Fruit fly (Drosophila melanogaster) whole organism, embryonic: ENCODE data around the gene mRpL12.

Experiments
- Abd-B ChIP-seq: fragments of 200-800 bp; sonication (Bioruptor generic); optimal IDR thresholded peaks from 2 replicates; lab custom pipeline; 2018; ENCODE audit warnings: missing biosample characterization, mild to moderate bottlenecking, missing genetic modification characterization, moderate library complexity
- BEAF-32 ChIP-seq: fragments of 200-800 bp; sonication (Bioruptor generic); optimal IDR thresholded peaks from 3 replicates; lab custom pipeline; 2017; ENCODE audit warnings: missing biosample characterization, missing genetic modification characterization, mild to moderate bottlenecking, moderate library complexity, missing genetic modification reagents
- C15 ChIP-seq: fragments of 200-800 bp; sonication (Bioruptor generic); IDR thresholded peaks from 3 replicates; pipeline ENCODE4 v1.3.6; 2022; ENCODE audit warnings: missing biosample characterization, missing genetic modification characterization
- CG11560 ChIP-seq: fragments of 200-800 bp; sonication (Bioruptor generic); IDR thresholded peaks from 3 replicates; pipeline ENCODE4 v1.3.6; 2022; ENCODE audit warnings: missing biosample characterization, missing genetic modification characterization
- CG13296 ChIP-seq: fragments of 200-800 bp; sonication (Bioruptor generic); optimal IDR thresholded peaks from 3 replicates; lab custom pipeline; 2018; ENCODE audit warnings: missing biosample characterization, mild to moderate bottlenecking, missing genetic modification characterization
- CG15479 ChIP-seq: fragments of 200-800 bp; sonication (Bioruptor generic); optimal IDR thresholded peaks from 3 replicates; lab custom pipeline; 2019; ENCODE audit warnings: missing biosample characterization, mild to moderate bottlenecking, missing genetic modification characterization, moderate library complexity
- CG16863 ChIP-seq: fragments of 200-800 bp; sonication (Bioruptor generic); optimal IDR thresholded peaks from 3 replicates; lab custom pipeline; 2016; ENCODE audit warnings: missing biosample characterization, missing genetic modification characterization
- CG18764 ChIP-seq: fragments of 200-800 bp; sonication (Bioruptor generic); optimal IDR thresholded peaks from 3 replicates; lab custom pipeline; 2016; ENCODE audit warnings: missing biosample characterization, missing genetic modification characterization
- CG2712 ChIP-seq: fragments of 200-800 bp; optimal IDR thresholded peaks from 3 replicates; lab custom pipeline; 2019; ENCODE audit warnings: missing biosample characterization, mild to moderate bottlenecking, missing genetic modification characterization, moderate library complexity
- CG33557 ChIP-seq: fragments of 200-800 bp; sonication (Bioruptor generic); optimal IDR thresholded peaks from 2 replicates; lab custom pipeline; 2019; ENCODE audit warnings: missing biosample characterization, mild to moderate bottlenecking, missing genetic modification characterization, moderate library complexity
- CG34376 ChIP-seq: fragments of 200-800 bp; sonication (Bioruptor generic); optimal IDR thresholded peaks from 2 replicates; lab custom pipeline; 2018; ENCODE audit warnings: missing biosample characterization, mild to moderate bottlenecking, missing genetic modification characterization
- CG3838 ChIP-seq: fragments of 200-800 bp; sonication (Bioruptor generic); optimal IDR thresholded peaks from 3 replicates; lab custom pipeline; 2016; ENCODE audit warnings: missing biosample characterization, missing genetic modification characterization
- CG4328 ChIP-seq: fragments of 200-800 bp; sonication (Bioruptor generic); optimal IDR thresholded peaks from 3 replicates; lab custom pipeline; 2017; ENCODE audit warnings: missing biosample characterization, missing genetic modification reagents, missing genetic modification characterization
- CG4424 ChIP-seq: fragments of 200-800 bp; sonication (Bioruptor generic); optimal IDR thresholded peaks from 3 replicates; lab custom pipeline; 2016; ENCODE audit warnings: missing biosample characterization, missing genetic modification characterization
- CG4707 ChIP-seq: fragments of 200-800 bp; sonication (Bioruptor generic); optimal IDR thresholded peaks from 2 replicates; lab custom pipeline; 2018; ENCODE audit warnings: missing biosample characterization, mild to moderate bottlenecking, missing genetic modification characterization, moderate library complexity
- CG5953 ChIP-seq: fragments of 200-800 bp; sonication (Bioruptor generic); IDR thresholded peaks from 2 replicates; pipeline ENCODE4 v1.3.6; 2022; ENCODE audit warnings: missing biosample characterization, missing genetic modification characterization
- CG7839 ChIP-seq: fragments of 200-800 bp; sonication (Bioruptor generic); optimal IDR thresholded peaks from 3 replicates; lab custom pipeline; 2018; ENCODE audit warnings: missing biosample characterization, mild to moderate bottlenecking, missing genetic modification characterization, moderate library complexity
- CG8924 ChIP-seq: fragments of 200-800 bp; optimal IDR thresholded peaks from 3 replicates; lab custom pipeline; 2019; ENCODE audit warnings: missing biosample characterization, mild to moderate bottlenecking, missing genetic modification characterization, moderate library complexity
- CG9932 ChIP-seq: fragments of 200-800 bp; sonication (Bioruptor generic); IDR thresholded peaks from 2 replicates; pipeline ENCODE4 v1.3.6; 2022; ENCODE audit warnings: missing biosample characterization, missing genetic modification characterization
- Fer2 ChIP-seq: fragments of 200-800 bp; sonication (Bioruptor generic); optimal IDR thresholded peaks from 2 replicates; lab custom pipeline; 2018; ENCODE audit warnings: missing biosample characterization, mild to moderate bottlenecking, missing genetic modification characterization, moderate library complexity
- Hmr ChIP-seq: fragments of 200-800 bp; sonication (Bioruptor generic); optimal IDR thresholded peaks from 3 replicates; lab custom pipeline; 2017; ENCODE audit warnings: mild to moderate bottlenecking, missing biosample characterization, missing genetic modification reagents, missing genetic modification characterization
- Jarid2 ChIP-seq: fragments of 200-800 bp; sonication (Bioruptor generic); optimal IDR thresholded peaks from 3 replicates; lab custom pipeline; 2017; ENCODE audit warnings: mild to moderate bottlenecking, missing biosample characterization, missing genetic modification reagents, missing genetic modification characterization
- Mrtf ChIP-seq: fragments of 200-800 bp; sonication (Bioruptor generic); IDR thresholded peaks from 3 replicates; pipeline ENCODE4 v1.3.6; 2022; ENCODE audit warnings: missing biosample characterization, missing genetic modification characterization
- Nf-YB ChIP-seq: fragments of 200-800 bp; sonication (Bioruptor generic); optimal IDR thresholded peaks from 3 replicates; lab custom pipeline; 2019; ENCODE audit warnings: missing biosample characterization, mild to moderate bottlenecking, missing genetic modification characterization, moderate library complexity
- Opbp ChIP-seq: fragments of 200-800 bp; sonication (Bioruptor generic); IDR thresholded peaks from 3 replicates; pipeline ENCODE4 v1.3.6; 2022; ENCODE audit warnings: missing biosample characterization, missing genetic modification characterization; ENCODE audit not compliant: partially characterized antibody
- Optix ChIP-seq: fragments of 200-800 bp; sonication (Bioruptor generic); IDR thresholded peaks from 3 replicates; pipeline ENCODE4 v1.3.6; 2022; ENCODE audit warnings: missing biosample characterization, missing genetic modification characterization
- Side ChIP-seq: fragments of 200-800 bp; sonication (Bioruptor generic); optimal IDR thresholded peaks from 2 replicates; lab custom pipeline; 2016; ENCODE audit warnings: missing biosample characterization, missing genetic modification characterization
- btn ChIP-seq: fragments of 200-800 bp; sonication (Bioruptor generic); optimal IDR thresholded peaks from 2 replicates; lab custom pipeline; 2016; ENCODE audit warnings: missing biosample characterization, missing genetic modification characterization
- da ChIP-seq: fragments of 200-800 bp; sonication (Bioruptor generic); optimal IDR thresholded peaks from 2 replicates; lab custom pipeline; 2016; ENCODE audit warnings: missing biosample characterization, missing genetic modification characterization
- dan ChIP-seq: fragments of 200-800 bp; sonication (Bioruptor generic); IDR thresholded peaks from 2 replicates; pipeline ENCODE4 v1.3.6; 2022; ENCODE audit warnings: missing biosample characterization, missing genetic modification characterization
- dysf ChIP-seq: fragments of 200-800 bp; sonication (Bioruptor generic); IDR thresholded peaks from 3 replicates; pipeline ENCODE4 v1.3.6; 2022; ENCODE audit warnings: missing biosample characterization, missing genetic modification characterization
- fd3F ChIP-seq: fragments of 200-800 bp; sonication (Bioruptor generic); optimal IDR thresholded peaks from 2 replicates; lab custom pipeline; 2018; ENCODE audit warnings: missing biosample characterization, mild to moderate bottlenecking, missing genetic modification characterization, moderate library complexity
- grau ChIP-seq: fragments of 200-800 bp; optimal IDR thresholded peaks from 3 replicates; lab custom pipeline; 2019; ENCODE audit warnings: missing biosample characterization, mild to moderate bottlenecking, missing genetic modification characterization, moderate library complexity
- grn ChIP-seq: fragments of 200-800 bp; sonication (Bioruptor generic); optimal IDR thresholded peaks from 3 replicates; lab custom pipeline; 2017; ENCODE audit warnings: missing biosample characterization, missing genetic modification characterization
- ind ChIP-seq: fragments of 200-800 bp; sonication (Bioruptor generic); optimal IDR thresholded peaks from 3 replicates; lab custom pipeline; 2016; ENCODE audit warnings: missing biosample characterization, missing genetic modification characterization
- insv ChIP-seq, 2 experiments: fragments of 200-800 bp; sonication (Bioruptor generic); optimal IDR thresholded peaks; 3 replicates each; lab custom pipeline; 2016 to 2018; ENCODE audit warnings: missing biosample characterization in 2 of 2, missing genetic modification characterization in 2 of 2
- inv ChIP-seq: fragments of 200-800 bp; sonication (Bioruptor generic); IDR thresholded peaks from 2 replicates; pipeline ENCODE4 v1.3.6; 2022; ENCODE audit warnings: missing biosample characterization, missing genetic modification characterization; ENCODE audit not compliant: partially characterized antibody
- klu ChIP-seq: fragments of 200-800 bp; sonication (Bioruptor generic); IDR thresholded peaks from 2 replicates; pipeline ENCODE4 v1.3.6; 2022; ENCODE audit warnings: missing biosample characterization, missing genetic modification characterization
- kni ChIP-seq: fragments of 200-800 bp; sonication (Bioruptor generic); optimal IDR thresholded peaks from 3 replicates; lab custom pipeline; 2017; ENCODE audit warnings: mild to moderate bottlenecking, missing biosample characterization, missing genetic modification reagents, missing genetic modification characterization
- otp ChIP-seq: fragments of 200-800 bp; sonication (Bioruptor generic); IDR thresholded peaks from 3 replicates; pipeline ENCODE4, ENCODE4 v1.3.6; 2022; ENCODE audit warnings: missing biosample characterization, missing genetic modification characterization
- pb ChIP-seq: fragments of 200-800 bp; sonication (Bioruptor generic); optimal IDR thresholded peaks from 3 replicates; lab custom pipeline; 2016; ENCODE audit warnings: missing biosample characterization, missing genetic modification characterization
- pnt ChIP-seq: fragments of 200-800 bp; sonication (Bioruptor generic); optimal IDR thresholded peaks from 3 replicates; lab custom pipeline; 2016; ENCODE audit warnings: missing biosample characterization, missing genetic modification characterization
- pzg ChIP-seq: fragments of 200-800 bp; sonication (Bioruptor generic); optimal IDR thresholded peaks from 3 replicates; lab custom pipeline; 2018; ENCODE audit warnings: missing biosample characterization, mild to moderate bottlenecking, missing genetic modification characterization, moderate library complexity
- row ChIP-seq: fragments of 200-800 bp; sonication (Bioruptor generic); IDR thresholded peaks from 3 replicates; pipeline ENCODE4 v1.3.6; 2022; ENCODE audit warnings: missing biosample characterization, missing genetic modification characterization
- seq ChIP-seq: fragments of 200-800 bp; sonication (Bioruptor generic); IDR thresholded peaks from 2 replicates; pipeline ENCODE4 v1.3.6; 2022; ENCODE audit warnings: missing biosample characterization, missing genetic modification characterization
- stwl ChIP-seq: fragments of 200-800 bp; sonication (Bioruptor generic); optimal IDR thresholded peaks from 3 replicates; lab custom pipeline; 2018; ENCODE audit warnings: missing biosample characterization, mild to moderate bottlenecking, missing genetic modification characterization, moderate library complexity
- trem ChIP-seq: fragments of 200-800 bp; optimal IDR thresholded peaks from 3 replicates; lab custom pipeline; 2019; ENCODE audit warnings: missing biosample characterization, mild to moderate bottlenecking, missing genetic modification characterization, moderate library complexity
- ttk ChIP-seq: fragments of 200-800 bp; sonication (Bioruptor generic); IDR thresholded peaks from 2 replicates; pipeline ENCODE4 v2.1.2; 2022; ENCODE audit warnings: missing biosample characterization, missing genetic modification characterization
- tx ChIP-seq: fragments of 200-800 bp; sonication (Bioruptor generic); optimal IDR thresholded peaks from 2 replicates; lab custom pipeline; 2016; ENCODE audit warnings: missing biosample characterization, missing genetic modification characterization

The mRpL12 gene

DNA sequence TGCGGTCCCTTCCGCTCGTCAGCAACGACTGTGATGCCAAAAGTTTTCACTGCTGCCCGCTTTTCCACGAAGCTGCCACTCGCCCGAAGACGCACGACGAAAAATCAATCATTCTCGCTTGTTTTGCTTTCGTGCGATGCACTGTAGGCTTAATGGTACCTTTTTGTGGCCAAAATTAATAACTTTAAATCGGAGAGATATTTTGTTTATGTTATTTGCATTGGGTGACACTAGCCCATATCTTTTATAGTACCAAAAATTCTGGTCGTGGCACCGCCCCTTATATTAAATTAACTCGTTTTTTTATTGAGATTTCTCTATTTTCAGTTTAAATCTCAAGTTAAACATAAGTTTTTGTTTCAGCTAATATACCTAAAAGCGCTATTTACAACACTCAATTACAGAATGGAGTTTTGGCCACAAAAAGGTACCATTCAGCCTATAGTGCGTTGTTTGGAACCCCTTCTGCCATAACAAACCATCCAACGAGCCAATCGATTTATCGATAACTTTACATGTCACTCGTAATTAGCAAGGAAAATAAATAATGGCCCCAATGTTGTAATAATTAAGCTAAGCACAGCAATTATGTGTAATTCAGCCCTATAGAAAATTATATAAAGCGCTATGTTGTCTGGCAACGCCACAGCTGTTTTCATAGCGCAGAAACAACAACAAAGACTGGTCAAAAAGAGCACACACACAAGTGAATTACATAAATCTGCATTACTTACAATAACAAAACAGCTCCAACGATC lies 3.2 kb upstream of the mRpL12 start (continued):
- peak; percentile 89 for TF ChIP-seq Hmr (GFP tag; lab: Kevin White, UChicago)
- no peak for TF ChIP-seq CG15479 (GFP tag; lab: Kevin White, UChicago)
- TF ChIP-seq CG4707 (GFP tag; lab: Kevin White, UChicago): peak; percentile 96
- no peak for TF ChIP-seq CG5953
- no peak for TF ChIP-seq Optix (GFP tag; lab: Robert Waterston, UW)
- TF ChIP-seq CG33557 (GFP tag; lab: Kevin White, UChicago): peak; percentile 16
- TF ChIP-seq Opbp: peak; percentile 57; the same call in 2 of the 3 replicates
- TF ChIP-seq CG16863 (GFP tag; lab: Kevin White, UChicago): peak; percentile 20
- TF ChIP-seq Side (GFP tag; lab: Kevin White, UChicago): peak; percentile 16
- peak; percentile 22 for TF ChIP-seq CG18764 (GFP tag; lab: Kevin White, UChicago)
- no peak for TF ChIP-seq kni (GFP tag; lab: Kevin White, UChicago)
- TF ChIP-seq CG7839 (tag; lab: Kevin White, UChicago): peak; percentile 78
- TF ChIP-seq trem (tag; lab: Kevin White, UChicago): peak; percentile 9
- TF ChIP-seq dysf: peak; percentile 72
- TF ChIP-seq pnt (GFP tag; lab: Kevin White, UChicago): no peak
- TF ChIP-seq CG3838 (GFP tag; lab: Kevin White, UChicago): no peak
- TF ChIP-seq CG13296 (GFP tag; lab: Kevin White, UChicago): peak; percentile 82
- TF ChIP-seq otp: 0 out of 3 replicates have a peak, but pooled peaks have one; percentile 45
- TF ChIP-seq pzg (GFP tag; lab: Kevin White, UChicago): peak; percentile 21
- TF ChIP-seq CG2712: peak; percentile 72
- TF ChIP-seq grn: no peak
- TF ChIP-seq CG34376 (GFP tag; lab: Kevin White, UChicago): peak; percentile 78
- TF ChIP-seq btn (GFP tag; lab: Kevin White, UChicago): no peak
- TF ChIP-seq Fer2 (tag; lab: Kevin White, UChicago): peak; percentile 49
- peak; percentile 66 for TF ChIP-seq Jarid2 (GFP tag; lab: Kevin White, UChicago)
- TF ChIP-seq C15 (GFP tag; lab: Robert Waterston, UW): no peak
- TF ChIP-seq ttk (GFP tag; lab: Robert Waterston, UW): no peak
- peak; percentile 93 for TF ChIP-seq row
- TF ChIP-seq dan (GFP tag; lab: Robert Waterston, UW): no peak
- TF ChIP-seq stwl (tag; lab: Kevin White, UChicago): peak; percentile 27
- TF ChIP-seq fd3F: peak; percentile 59
- no peak for TF ChIP-seq CG9932
- TF ChIP-seq klu (GFP tag; lab: Robert Waterston, UW): no peak
- TF ChIP-seq insv (GFP tag; optimal IDR thresholded peaks at IDR 0.05; lab: Kevin White, UChicago): peak in 1 of 2 experiments; percentile 19
- TF ChIP-seq CG8924 (tag; lab: Kevin White, UChicago): peak; percentile 60
- TF ChIP-seq CG4328 (GFP tag; lab: Kevin White, UChicago): peak; percentile 68
- TF ChIP-seq Nf-YB (GFP tag; lab: Kevin White, UChicago): peak; percentile 52
- TF ChIP-seq ind (GFP tag; lab: Kevin White, UChicago): peak; percentile 13
- no peak for TF ChIP-seq seq (GFP tag; lab: Robert Waterston, UW)
- TF ChIP-seq Mrtf (GFP tag; lab: Robert Waterston, UW): 0 out of 3 replicates have a peak, but pooled peaks have one; percentile 14
- TF ChIP-seq Abd-B: peak; percentile 64
- peak; percentile 34 for TF ChIP-seq BEAF-32 (GFP tag; lab: Kevin White, UChicago)
- TF ChIP-seq tx (GFP tag; lab: Kevin White, UChicago): peak; percentile 50
- TF ChIP-seq inv: no peak
- no peak for TF ChIP-seq pb (GFP tag; lab: Kevin White, UChicago)
- TF ChIP-seq da (GFP tag; lab: Kevin White, UChicago): no peak
- TF ChIP-seq CG11560: no peak
- peak; percentile 36 for TF ChIP-seq CG4424
- peak; percentile 76 for TF ChIP-seq grau (tag; lab: Kevin White, UChicago)
